Worm (Caenorhabditis elegans) whole organism, early embryonic: Measurements from ENCODE around the gene nhr-45.

Experiments used
- B0310.2 ChIP-seq: sonication (generic microtip); optimal IDR thresholded peaks from 2 replicates; lab custom pipeline; 2016; ENCODE audit warnings: mild to moderate bottlenecking, missing genetic modification characterization, missing compliant biosample characterization
- F13C5.2 ChIP-seq: sonication (generic microtip); optimal IDR thresholded peaks from 2 replicates; lab custom pipeline; 2017; ENCODE audit warnings: mild to moderate bottlenecking, missing genetic modification characterization, inconsistent platforms, missing compliant biosample characterization
- aly-1 ChIP-seq: sonication (generic microtip); optimal IDR thresholded peaks from 2 replicates; lab custom pipeline; 2016; ENCODE audit warnings: missing genetic modification characterization, missing compliant biosample characterization
- ama-1 ChIP-seq: fragments of 150-350 bp; optimal IDR thresholded peaks from 2 replicates; lab custom pipeline; 2014
- ceh-13 ChIP-seq: fragments of 200-800 bp; sonication (Bioruptor generic); optimal IDR thresholded peaks from 2 replicates; lab custom pipeline; 2018; ENCODE audit warnings: mild to moderate bottlenecking, missing genetic modification characterization, missing compliant biosample characterization
- ceh-36 ChIP-seq: sonication (generic microtip); optimal IDR thresholded peaks from 2 replicates; lab custom pipeline; 2016; ENCODE audit warnings: missing genetic modification characterization, inconsistent platforms, missing compliant biosample characterization
- ets-7 ChIP-seq: sonication (generic microtip); optimal IDR thresholded peaks from 2 replicates; lab custom pipeline; 2016; ENCODE audit warnings: missing genotype, missing genetic modification characterization, missing compliant biosample characterization
- flt-1 ChIP-seq: fragments of 200-800 bp; sonication (Bioruptor generic); IDR thresholded peaks from 2 replicates; pipeline ENCODE4 v1.3.6; 2022; ENCODE audit warnings: missing genetic modification characterization, missing compliant biosample characterization
- hmbx-1 ChIP-seq: sonication (generic microtip); optimal IDR thresholded peaks from 2 replicates; lab custom pipeline; 2016; ENCODE audit warnings: mild to moderate bottlenecking, missing genetic modification characterization, missing compliant biosample characterization
- hmg-4 ChIP-seq: fragments of 200-800 bp; sonication (Bioruptor generic); optimal IDR thresholded peaks from 2 replicates; lab custom pipeline; 2018; ENCODE audit warnings: mild to moderate bottlenecking, missing genetic modification characterization, missing compliant biosample characterization
- hnd-1 ChIP-seq: sonication (generic microtip); optimal IDR thresholded peaks from 2 replicates; lab custom pipeline; 2016; ENCODE audit warnings: missing genetic modification characterization, missing compliant biosample characterization
- pes-1 ChIP-seq: fragments of 200-800 bp; sonication (Bioruptor generic); IDR thresholded peaks from 2 replicates; pipeline ENCODE4 v1.3.6; 2022; ENCODE audit warnings: missing genetic modification reagents, missing genetic modification characterization, missing compliant biosample characterization
- scrt-1 ChIP-seq: fragments of 200-800 bp; sonication (Bioruptor generic); IDR thresholded peaks from 2 replicates; pipeline ENCODE4 v1.3.6; 2022; ENCODE audit warnings: missing genetic modification characterization, missing compliant biosample characterization
- sea-1 ChIP-seq: fragments of 200-800 bp; sonication (Bioruptor generic); conservative IDR thresholded peaks from 2 replicates; pipeline ENCODE4 v1.3.6; 2022; ENCODE audit warnings: missing genetic modification characterization, missing compliant biosample characterization
- tbx-11 ChIP-seq: fragments of 200-800 bp; sonication (Bioruptor generic); IDR thresholded peaks from 2 replicates; pipeline ENCODE4 v1.3.6; 2022; ENCODE audit warnings: missing genetic modification characterization, missing compliant biosample characterization
- tbx-37 ChIP-seq: fragments of 200-800 bp; sonication (Bioruptor generic); conservative IDR thresholded peaks from 2 replicates; pipeline ENCODE4 v1.3.6; 2022; ENCODE audit warnings: missing genetic modification reagents, missing genetic modification characterization, missing compliant biosample characterization
- tra-4 ChIP-seq: sonication (generic microtip); optimal IDR thresholded peaks from 2 replicates; lab custom pipeline; 2017; ENCODE audit warnings: missing genetic modification characterization, missing compliant biosample characterization

Gene nhr-45

DNA sequence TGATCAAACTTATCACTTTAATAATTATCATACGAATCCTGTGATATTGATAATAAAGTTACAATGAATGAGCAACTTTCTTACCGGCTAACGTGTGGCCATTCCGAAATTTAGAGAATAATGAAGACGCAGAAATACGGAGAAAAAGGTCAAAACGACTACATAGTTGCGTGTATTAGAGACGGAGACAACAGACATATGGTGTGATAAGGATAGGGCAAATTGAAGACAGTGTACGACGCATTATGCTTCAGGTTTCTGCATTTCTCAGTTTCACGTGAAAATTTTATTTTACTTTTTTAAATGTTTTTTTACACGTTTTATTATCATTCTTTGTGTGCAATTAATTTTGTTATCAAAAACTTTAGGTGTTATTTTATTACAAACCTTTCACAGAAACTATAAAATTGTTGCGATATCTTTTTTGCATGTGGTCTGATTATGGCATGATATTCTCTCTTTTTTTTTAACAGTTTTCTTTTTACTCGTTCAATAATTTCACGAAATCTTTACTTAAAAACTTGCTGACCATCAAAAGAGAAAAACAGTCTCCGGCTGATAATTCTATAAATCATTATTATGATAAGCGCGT lies 13.1 kb upstream of the nhr-45 start, which contains the start of gene tmem-135:
tmem-135 (plus strand) TSS at position 542 of the 592 bp plus-strand sequence.
- TF ChIP-seq pes-1 (GFP tag; lab: Robert Waterston, UW) (no peak), ets-7 (tag; lab: Kevin White, UChicago) (no peak), scrt-1 (GFP tag; lab: Robert Waterston, UW) (no peak), B0310.2 (tag; lab: Kevin White, UChicago) (no peak), aly-1 (tag; lab: Kevin White, UChicago) (no peak), ceh-36 (tag; lab: Kevin White, UChicago) (no peak), ceh-13 (no peak), tra-4 (tag; lab: Kevin White, UChicago) (no peak), flt-1 (no peak)

DNA sequence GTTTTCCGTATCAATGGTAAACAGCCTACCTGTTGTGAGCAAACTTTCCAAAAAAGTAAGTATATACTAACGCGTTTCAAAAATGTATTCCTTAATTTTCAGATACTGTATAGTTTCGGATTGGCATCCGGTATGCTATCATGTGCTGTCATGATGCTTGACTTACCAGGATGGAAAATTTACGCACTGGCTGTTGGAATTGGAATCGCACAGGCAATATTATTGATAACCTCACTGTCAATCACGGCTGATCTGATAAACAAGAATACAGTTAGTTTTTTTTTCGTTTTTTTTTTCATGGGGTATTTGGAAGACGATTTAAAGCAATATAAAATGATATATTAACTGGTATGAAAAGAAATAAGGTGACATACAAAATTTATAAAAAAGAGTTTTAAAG lies 11.7 kb upstream of the nhr-45 start:
- TF ChIP-seq flt-1 (no peak), ets-7 (tag; lab: Kevin White, UChicago) (no peak), ceh-13 (no peak), B0310.2 (tag; lab: Kevin White, UChicago) (no peak), tbx-11 (GFP tag; lab: Robert Waterston, UW) (no peak), ceh-36 (tag; lab: Kevin White, UChicago) (no peak), F13C5.2 (tag; lab: Kevin White, UChicago) (no peak), sea-1 (GFP tag; lab: Robert Waterston, UW) (no peak), tra-4 (tag; lab: Kevin White, UChicago) (no peak), scrt-1 (GFP tag; lab: Robert Waterston, UW) (no peak), pes-1 (GFP tag; lab: Robert Waterston, UW) (no peak), ama-1 (lab: Kevin White, UChicago) (no peak), hnd-1 (tag; lab: Kevin White, UChicago) (no peak), hmbx-1 (tag; lab: Kevin White, UChicago) (no peak), tbx-37 (GFP tag; lab: Robert Waterston, UW) (no peak), hmg-4 (GFP tag; lab: Kevin White, UChicago) (no peak), aly-1 (tag; lab: Kevin White, UChicago) (no peak)

DNA sequence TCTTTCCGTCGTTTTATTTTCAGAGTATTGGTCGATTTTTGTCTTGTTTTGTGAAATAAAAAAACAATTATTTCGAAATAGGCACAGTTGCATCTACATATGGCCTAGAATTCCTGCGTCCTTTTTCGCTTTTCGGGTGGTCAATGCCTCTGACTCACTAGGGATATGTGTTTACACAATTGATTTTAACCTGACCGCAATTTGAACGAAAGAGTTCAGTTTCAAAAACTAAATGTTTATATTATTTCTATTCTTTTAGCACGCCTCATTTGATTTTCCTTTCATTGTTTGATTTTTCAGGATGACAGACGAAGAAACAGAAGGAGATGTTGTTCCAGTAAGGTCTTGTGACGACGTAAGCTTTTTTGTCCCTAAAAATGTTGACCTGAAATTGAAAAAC lies 7.7 kb upstream of the nhr-45 start, which contains the start of gene mfsd-12:
mfsd-12 (plus strand) TSS at position 301 of the 400 bp plus-strand sequence.
- no peak for TF ChIP-seq tbx-11 (GFP tag; lab: Robert Waterston, UW)
- no peak for TF ChIP-seq B0310.2 (tag; lab: Kevin White, UChicago)
- TF ChIP-seq tbx-37 (GFP tag; lab: Robert Waterston, UW): no peak
- TF ChIP-seq ceh-36 (tag; lab: Kevin White, UChicago): no peak
- TF ChIP-seq ama-1 (lab: Kevin White, UChicago): no peak
- TF ChIP-seq aly-1 (tag; lab: Kevin White, UChicago): no peak
- no peak for TF ChIP-seq flt-1
- no peak for TF ChIP-seq hmg-4 (GFP tag; lab: Kevin White, UChicago)
- TF ChIP-seq F13C5.2 (tag; lab: Kevin White, UChicago): no peak
- TF ChIP-seq pes-1 (GFP tag; lab: Robert Waterston, UW): no peak
- TF ChIP-seq tra-4 (tag; lab: Kevin White, UChicago): no peak
- TF ChIP-seq sea-1 (GFP tag; lab: Robert Waterston, UW): no peak

ce11 chrX:4664649-4665048 lies 4.5 kb upstream of the nhr-45 start:
- TF ChIP-seq tra-4 (tag; lab: Kevin White, UChicago) (no peak), tbx-37 (GFP tag; lab: Robert Waterston, UW) (no peak)

DNA sequence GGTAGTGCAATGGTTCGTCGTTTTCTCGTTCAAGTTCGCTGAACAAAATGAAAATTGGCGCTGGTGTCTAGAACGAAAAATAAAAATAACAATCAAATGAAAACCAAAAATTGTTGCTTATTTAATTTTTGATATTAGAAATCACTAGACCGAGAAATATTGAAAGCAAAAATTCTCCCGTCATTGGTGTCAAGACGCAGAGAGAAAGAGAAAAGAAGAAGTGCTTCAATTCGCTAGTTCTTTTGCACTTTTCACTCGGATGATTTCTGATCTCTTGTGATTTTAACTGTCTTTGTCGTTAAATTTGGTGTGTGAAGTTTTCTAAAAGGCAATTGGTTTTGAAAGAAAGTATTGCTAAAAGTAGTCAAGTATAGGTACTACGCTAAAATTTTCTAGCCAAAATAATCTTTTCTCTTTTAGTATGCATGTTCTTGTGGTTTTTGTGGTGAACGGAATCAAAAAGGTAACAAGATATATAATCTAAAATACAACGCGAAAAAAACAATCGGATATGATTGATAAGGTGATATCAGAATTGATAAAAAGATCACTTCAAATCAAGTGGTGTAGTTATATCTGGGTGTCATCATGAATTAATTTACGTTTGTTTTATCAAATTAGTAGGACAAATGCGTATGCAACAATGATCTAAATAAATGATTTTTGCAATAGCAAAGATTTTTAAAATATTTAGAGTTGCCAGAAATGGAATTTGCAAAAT lies 3.0 kb upstream of the nhr-45 start:
- TF ChIP-seq ceh-36 (tag; lab: Kevin White, UChicago) (no peak), B0310.2 (tag; lab: Kevin White, UChicago) (no peak), hmg-4 (GFP tag; lab: Kevin White, UChicago) (no peak), tbx-37 (GFP tag; lab: Robert Waterston, UW) (no peak), flt-1 (no peak), scrt-1 (GFP tag; lab: Robert Waterston, UW) (no peak), tbx-11 (GFP tag; lab: Robert Waterston, UW) (no peak), hmbx-1 (tag; lab: Kevin White, UChicago) (no peak), tra-4 (tag; lab: Kevin White, UChicago) (no peak), ceh-13 (no peak), sea-1 (GFP tag; lab: Robert Waterston, UW) (no peak), F13C5.2 (tag; lab: Kevin White, UChicago) (no peak), hnd-1 (tag; lab: Kevin White, UChicago) (no peak)

DNA sequence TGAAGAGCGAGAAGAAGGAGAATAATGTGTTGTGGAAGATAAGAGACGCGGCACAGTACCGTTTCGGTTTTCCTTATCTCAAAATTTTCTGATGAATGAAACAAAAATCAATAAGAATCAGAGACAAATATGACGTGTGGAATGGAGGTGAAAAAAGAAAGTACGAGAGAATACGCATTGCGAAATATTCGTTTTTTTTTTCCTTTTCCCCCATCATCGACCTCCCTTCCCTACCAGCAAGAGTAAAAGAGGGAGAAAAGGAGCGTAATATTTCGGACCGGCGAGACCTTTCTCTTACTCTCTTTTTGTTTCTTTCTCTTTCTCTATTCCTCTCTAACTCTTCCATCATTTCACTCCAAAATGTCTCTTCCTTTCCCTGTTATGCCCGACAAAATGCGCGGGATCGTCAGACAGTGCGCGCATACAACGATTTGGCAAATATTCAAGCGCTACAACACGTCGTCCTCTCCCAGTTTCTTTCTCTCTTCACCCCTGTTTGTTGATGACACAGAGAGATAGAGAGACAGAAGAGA lies 2.2 kb upstream of the nhr-45 start:
- TF ChIP-seq sea-1 (GFP tag; lab: Robert Waterston, UW) (no peak), tbx-37 (GFP tag; lab: Robert Waterston, UW) (no peak), F13C5.2 (tag; lab: Kevin White, UChicago) (no peak), ceh-36 (tag; lab: Kevin White, UChicago) (no peak), pes-1 (GFP tag; lab: Robert Waterston, UW) (no peak), ama-1 (lab: Kevin White, UChicago) (no peak)

- TF ChIP-seq ceh-36 (tag; lab: Kevin White, UChicago): no peak
- TF ChIP-seq tbx-37 (GFP tag; lab: Robert Waterston, UW): no peak
- no peak for TF ChIP-seq ets-7 (tag; lab: Kevin White, UChicago)
- no peak for TF ChIP-seq ceh-13
- no peak for TF ChIP-seq sea-1 (GFP tag; lab: Robert Waterston, UW)
- no peak for TF ChIP-seq tbx-11 (GFP tag; lab: Robert Waterston, UW)
- TF ChIP-seq tra-4 (tag; lab: Kevin White, UChicago): no peak
- no peak for TF ChIP-seq ama-1 (lab: Kevin White, UChicago)
- TF ChIP-seq hnd-1 (tag; lab: Kevin White, UChicago): no peak
- no peak for TF ChIP-seq flt-1
- TF ChIP-seq scrt-1 (GFP tag; lab: Robert Waterston, UW): no peak
- no peak for TF ChIP-seq pes-1 (GFP tag; lab: Robert Waterston, UW)
- TF ChIP-seq F13C5.2 (tag; lab: Kevin White, UChicago): no peak
- no peak for TF ChIP-seq hmg-4 (GFP tag; lab: Kevin White, UChicago)
- TF ChIP-seq B0310.2 (tag; lab: Kevin White, UChicago): no peak
- TF ChIP-seq hmbx-1 (tag; lab: Kevin White, UChicago): no peak
- no peak for TF ChIP-seq aly-1 (tag; lab: Kevin White, UChicago)
Measured at ce11 chrX:4658706-4659105, 1.4 kb downstream of the nhr-45 start.
